Fruit fly (Drosophila melanogaster): ENCODE measurements around the gene Tak1.

Tak1 gene

DNA sequence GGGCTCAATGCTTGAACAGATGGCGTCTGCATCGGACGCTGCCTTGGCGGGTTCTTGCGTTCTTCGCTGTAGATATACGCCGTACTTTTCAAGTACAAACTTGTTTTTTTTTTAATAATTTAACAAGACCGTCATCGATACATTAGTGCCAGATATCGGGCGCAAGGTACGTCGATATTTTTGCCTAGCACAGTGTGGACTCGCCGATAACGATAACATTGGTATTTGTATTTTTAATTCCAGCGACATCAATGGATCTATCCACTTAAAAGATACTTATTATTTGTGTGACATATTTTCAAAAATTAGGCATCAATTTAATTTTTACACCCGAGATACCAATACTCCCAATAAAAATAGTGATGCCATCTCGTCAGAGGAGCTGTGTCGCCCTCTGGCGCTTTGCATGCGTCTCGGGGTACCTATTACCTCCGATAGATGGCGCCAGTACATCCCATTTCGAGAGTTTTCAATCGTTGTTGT is at the start of gene Tak1 (continued):
- TF ChIP-seq mld (GFP tag; IDR thresholded peaks at IDR 0.05; ENCODE audit: partially characterized antibody) (peak; percentile 70), tup (GFP tag; optimal IDR thresholded peaks at IDR 0.05) (no peak), bbx (GFP tag; IDR thresholded peaks at IDR 0.05; ENCODE audit: partially characterized antibody) (peak; percentile 79), CG11560 (tag; IDR thresholded peaks at IDR 0.05) (no peak), row (GFP tag; IDR thresholded peaks at IDR 0.05) (0 out of 3 replicates have a peak, but pooled peaks have one; percentile 20), CG13123 (GFP tag; optimal IDR thresholded peaks at IDR 0.05) (no peak), usp (GFP tag; optimal IDR thresholded peaks at IDR 0.05) (no peak), pita (GFP tag; optimal IDR thresholded peaks at IDR 0.05) (peak; percentile 37), CG16815 (GFP tag; optimal IDR thresholded peaks at IDR 0.05) (no peak), sima (GFP tag; optimal IDR thresholded peaks at IDR 0.05) (no peak), repo (GFP tag; optimal IDR thresholded peaks at IDR 0.05) (no peak), CG17361 (GFP tag; IDR thresholded peaks at IDR 0.05) (peak; percentile 41; the same call in 2 of the 3 replicates), twi (tag; optimal IDR thresholded peaks at IDR 0.05) (peak; percentile 22), lola (GFP tag; optimal IDR thresholded peaks at IDR 0.05) (no peak), ab (GFP tag; optimal IDR thresholded peaks at IDR 0.05) (no peak), gfzf (GFP tag; optimal IDR thresholded peaks at IDR 0.05) (peak; percentile 21), Fer1 (GFP tag; optimal IDR thresholded peaks at IDR 0.05) (peak; percentile 36), lbe (GFP tag; optimal IDR thresholded peaks at IDR 0.05) (no peak), Stat92E (GFP tag; optimal IDR thresholded peaks at IDR 0.05) (peak in 1 of 3 experiments; percentile 1), az2 (GFP tag; optimal IDR thresholded peaks at IDR 0.05) (peak; percentile 70), CG6854 (GFP tag; optimal IDR thresholded peaks at IDR 0.05) (no peak), CG4424 (GFP tag; optimal IDR thresholded peaks at IDR 0.05) (peak; percentile 33), Gug (GFP tag; IDR thresholded peaks at IDR 0.05) (peak; percentile 62; the same call in 3 of the 4 replicates), nom (GFP tag; optimal IDR thresholded peaks at IDR 0.05) (no peak), seq (GFP tag; IDR thresholded peaks at IDR 0.05) (no peak), CG34422 (GFP tag; IDR thresholded peaks at IDR 0.05) (peak; percentile 55; the same call in 2 of the 3 replicates), Dip2 (GFP tag; IDR thresholded peaks at IDR 0.05) (no peak), CG4360 (GFP tag; IDR thresholded peaks at IDR 0.05) (no peak), Xbp1 (GFP tag; optimal IDR thresholded peaks at IDR 0.05) (peak; percentile 77), Nf-YC (tag; optimal IDR thresholded peaks at IDR 0.05) (peak; percentile 34), CG14965 (GFP tag; optimal IDR thresholded peaks at IDR 0.05; ENCODE audit: borderline replicate concordance) (no peak), sug (tag; optimal IDR thresholded peaks at IDR 0.05) (peak; percentile 60), CG5953 (GFP tag; IDR thresholded peaks at IDR 0.05) (no peak), CG3847 (GFP tag; IDR thresholded peaks at IDR 0.05) (peak; percentile 49), gem (tag; optimal IDR thresholded peaks at IDR 0.05) (peak; percentile 55), run (tag; optimal IDR thresholded peaks at IDR 0.05) (no peak), CG15479 (GFP tag; optimal IDR thresholded peaks at IDR 0.05) (no peak), CG12104 (GFP tag; optimal IDR thresholded peaks at IDR 0.05) (no peak), CG11085 (GFP tag; IDR thresholded peaks at IDR 0.05) (no peak), disco-r (GFP tag; optimal IDR thresholded peaks at IDR 0.05) (peak; percentile 1), NC2α (GFP tag; optimal IDR thresholded peaks at IDR 0.05) (peak; percentile 13), odd (GFP tag; optimal IDR thresholded peaks at IDR 0.05) (no peak), CG5180 (GFP tag; optimal IDR thresholded peaks at IDR 0.05) (no peak), CG7556 (GFP tag; optimal IDR thresholded peaks at IDR 0.05) (no peak), Sox102F (GFP tag; optimal IDR thresholded peaks at IDR 0.05) (peak; percentile 61), Bgb (GFP tag; IDR thresholded peaks at IDR 0.05; ENCODE audit: partially characterized antibody) (peak; percentile 80), CG3065 (GFP tag; optimal IDR thresholded peaks at IDR 0.05) (peak; percentile 5), pho (GFP tag; optimal IDR thresholded peaks at IDR 0.05) (peak; percentile 6), CG8388 (GFP tag; optimal IDR thresholded peaks at IDR 0.05) (no peak), zen2 (GFP tag; IDR thresholded peaks at IDR 0.05; ENCODE audit: partially characterized antibody) (peak; percentile 62)
